Fruit fly (Drosophila melanogaster): ENCODE results near the gene Hayan.

Gene Hayan

dm6 chrX:18483261-18484218 lies at the start of gene Hayan:
Gene Hayan, minus strand, starts transcription at chrX:18483772.
- TF ChIP-seq psq (optimal IDR thresholded peaks at IDR 0.05) (no peak), ttk (optimal IDR thresholded peaks at IDR 0.05) (no peak), h (optimal IDR thresholded peaks at IDR 0.05) (no peak), Sin3A (optimal IDR thresholded peaks at IDR 0.05) (no peak), insv (optimal IDR thresholded peaks at IDR 0.05) (no peak), Myc (optimal IDR thresholded peaks at IDR 0.05) (no peak)

dm6 chrX:18533308-18533707 lies 49.7 kb upstream of the Hayan start:
- TF ChIP-seq Sin3A (optimal IDR thresholded peaks at IDR 0.05) (no peak), psq (optimal IDR thresholded peaks at IDR 0.05) (no peak), h (optimal IDR thresholded peaks at IDR 0.05) (no peak), insv (optimal IDR thresholded peaks at IDR 0.05) (no peak), ttk (optimal IDR thresholded peaks at IDR 0.05) (no peak), Myc (optimal IDR thresholded peaks at IDR 0.05) (no peak)

dm6 chrX:18528166-18528733 lies 44.7 kb upstream of the Hayan start, which contains the start of the genes CG15042 and CG15047:
Gene CG15042, minus strand, starts transcription at chrX:18528266.
Gene CG15047, plus strand, starts transcription at chrX:18528683.
- TF ChIP-seq insv (optimal IDR thresholded peaks at IDR 0.05) = no peak
- TF ChIP-seq ttk (optimal IDR thresholded peaks at IDR 0.05) = no peak
- TF ChIP-seq h (optimal IDR thresholded peaks at IDR 0.05) = no peak
- no peak for TF ChIP-seq Sin3A (optimal IDR thresholded peaks at IDR 0.05)
- no peak for TF ChIP-seq psq (optimal IDR thresholded peaks at IDR 0.05)
- TF ChIP-seq Myc (optimal IDR thresholded peaks at IDR 0.05) = no peak

- no peak for TF ChIP-seq ttk (optimal IDR thresholded peaks at IDR 0.05)
- no peak for TF ChIP-seq psq (optimal IDR thresholded peaks at IDR 0.05)
- TF ChIP-seq insv (optimal IDR thresholded peaks at IDR 0.05) = no peak
- no peak for TF ChIP-seq Sin3A (optimal IDR thresholded peaks at IDR 0.05)
- no peak for TF ChIP-seq Myc (optimal IDR thresholded peaks at IDR 0.05)
- no peak for TF ChIP-seq h (optimal IDR thresholded peaks at IDR 0.05)
Measured at dm6 chrX:18524594-18525266, 41.2 kb upstream of the Hayan start.

- TF ChIP-seq ttk (optimal IDR thresholded peaks at IDR 0.05) (no peak), insv (optimal IDR thresholded peaks at IDR 0.05) (no peak), Myc (optimal IDR thresholded peaks at IDR 0.05) (no peak), psq (optimal IDR thresholded peaks at IDR 0.05) (no peak), Sin3A (optimal IDR thresholded peaks at IDR 0.05) (no peak), h (optimal IDR thresholded peaks at IDR 0.05) (no peak)
Measured at dm6 chrX:18523146-18523812, 39.7 kb upstream of the Hayan start.

- TF ChIP-seq Myc (optimal IDR thresholded peaks at IDR 0.05) (no peak), Sin3A (optimal IDR thresholded peaks at IDR 0.05) (no peak), ttk (optimal IDR thresholded peaks at IDR 0.05) (no peak), h (optimal IDR thresholded peaks at IDR 0.05) (no peak), insv (optimal IDR thresholded peaks at IDR 0.05) (no peak), psq (optimal IDR thresholded peaks at IDR 0.05) (no peak)
Measured at dm6 chrX:18522395-18523104, 39.0 kb upstream of the Hayan start, which contains the start of gene CG6481. Gene CG6481, minus strand, starts transcription at chrX:18522445.

- no peak for TF ChIP-seq insv (optimal IDR thresholded peaks at IDR 0.05)
- TF ChIP-seq Myc (optimal IDR thresholded peaks at IDR 0.05) = no peak
- TF ChIP-seq psq (optimal IDR thresholded peaks at IDR 0.05) = no peak
- no peak for TF ChIP-seq h (optimal IDR thresholded peaks at IDR 0.05)
- TF ChIP-seq ttk (optimal IDR thresholded peaks at IDR 0.05) = no peak
- no peak for TF ChIP-seq Sin3A (optimal IDR thresholded peaks at IDR 0.05)
Measured at dm6 chrX:18520360-18520759, 36.8 kb upstream of the Hayan start.

dm6 chrX:18517415-18517814 lies 33.8 kb upstream of the Hayan start:
- TF ChIP-seq Sin3A (optimal IDR thresholded peaks at IDR 0.05) (no peak), ttk (optimal IDR thresholded peaks at IDR 0.05) (no peak), Myc (optimal IDR thresholded peaks at IDR 0.05) (no peak)

dm6 chrX:18515988-18516541 lies 32.5 kb upstream of the Hayan start:
- no peak for TF ChIP-seq psq (optimal IDR thresholded peaks at IDR 0.05)
- TF ChIP-seq Sin3A (optimal IDR thresholded peaks at IDR 0.05) = no peak
- TF ChIP-seq ttk (optimal IDR thresholded peaks at IDR 0.05) = no peak
- no peak for TF ChIP-seq h (optimal IDR thresholded peaks at IDR 0.05)
- TF ChIP-seq Myc (optimal IDR thresholded peaks at IDR 0.05) = no peak
- TF ChIP-seq insv (optimal IDR thresholded peaks at IDR 0.05) = no peak

- TF ChIP-seq ttk (optimal IDR thresholded peaks at IDR 0.05) (no peak), psq (optimal IDR thresholded peaks at IDR 0.05) (no peak), insv (optimal IDR thresholded peaks at IDR 0.05) (no peak), Sin3A (optimal IDR thresholded peaks at IDR 0.05) (no peak), Myc (optimal IDR thresholded peaks at IDR 0.05) (no peak), h (optimal IDR thresholded peaks at IDR 0.05) (no peak)
Measured at dm6 chrX:18515205-18515921, 31.8 kb upstream of the Hayan start, which contains the start of the genes Bx and HisRS. Gene Bx, plus strand, starts transcription at chrX:18515428. Gene HisRS, plus strand, starts transcription at chrX:18515428.
